Fruit fly (Drosophila melanogaster): ENCODE data around the gene CG14689.

CG14689 gene

dm6 chr3R:10677245-10677902, 33.7 kb downstream of the CG14689 start, which contains the start of gene CG6465 (continued):
- TF ChIP-seq CG31388 (GFP tag; optimal IDR thresholded peaks at IDR 0.05): no peak
- peak; percentile 47 for TF ChIP-seq CG2678 (tag; optimal IDR thresholded peaks at IDR 0.05)
- no peak for TF ChIP-seq corto (GFP tag; optimal IDR thresholded peaks at IDR 0.05)
- TF ChIP-seq insv (GFP tag; optimal IDR thresholded peaks at IDR 0.05): peak in 1 of 2 experiments; percentile 23
- TF ChIP-seq CG12659 (GFP tag; optimal IDR thresholded peaks at IDR 0.05): peak; percentile 8
- TF ChIP-seq seq (GFP tag; IDR thresholded peaks at IDR 0.05): no peak
- TF ChIP-seq Bteb2 (GFP tag; optimal IDR thresholded peaks at IDR 0.05): no peak
- no peak for TF ChIP-seq CG1602 (GFP tag; optimal IDR thresholded peaks at IDR 0.05)
- no peak for TF ChIP-seq z (GFP tag; IDR thresholded peaks at IDR 0.05)
- no peak for TF ChIP-seq CG8765 (GFP tag; IDR thresholded peaks at IDR 0.05)
- TF ChIP-seq CG14860 (GFP tag; IDR thresholded peaks at IDR 0.05; ENCODE audit: partially characterized antibody): no peak
- peak; percentile 10 for TF ChIP-seq Nf-YB (GFP tag; optimal IDR thresholded peaks at IDR 0.05)
- TF ChIP-seq CG1603 (tag; optimal IDR thresholded peaks at IDR 0.05): peak; percentile 15
- no peak for TF ChIP-seq CG10209 (GFP tag; optimal IDR thresholded peaks at IDR 0.05)
- no peak for TF ChIP-seq CG6813 (GFP tag; optimal IDR thresholded peaks at IDR 0.05)
- TF ChIP-seq disco-r (GFP tag; optimal IDR thresholded peaks at IDR 0.05): no peak
- TF ChIP-seq ind (GFP tag; optimal IDR thresholded peaks at IDR 0.05): no peak
- TF ChIP-seq CG15073 (GFP tag; optimal IDR thresholded peaks at IDR 0.05): no peak
- no peak for TF ChIP-seq trh (GFP tag; optimal IDR thresholded peaks at IDR 0.05)
- no peak for TF ChIP-seq Drgx (GFP tag; IDR thresholded peaks at IDR 0.05)
- TF ChIP-seq CG8924 (tag; optimal IDR thresholded peaks at IDR 0.05): no peak
- TF ChIP-seq CG6765 (GFP tag; optimal IDR thresholded peaks at IDR 0.05): no peak
- TF ChIP-seq CG12769 (tag; optimal IDR thresholded peaks at IDR 0.05): peak; percentile 18
- TF ChIP-seq sim (GFP tag; IDR thresholded peaks at IDR 0.05): no peak
- TF ChIP-seq otp (GFP tag; IDR thresholded peaks at IDR 0.05): no peak
- TF ChIP-seq C15 (GFP tag; IDR thresholded peaks at IDR 0.05): no peak
- TF ChIP-seq Dbx (GFP tag; IDR thresholded peaks at IDR 0.05): no peak
- no peak for TF ChIP-seq klu (GFP tag; IDR thresholded peaks at IDR 0.05)
- TF ChIP-seq bcd (GFP tag; optimal IDR thresholded peaks at IDR 0.05): peak; percentile 2
- no peak for TF ChIP-seq nau (GFP tag; optimal IDR thresholded peaks at IDR 0.05)
- peak; percentile 31 for TF ChIP-seq CG9727 (GFP tag; optimal IDR thresholded peaks at IDR 0.05)
- TF ChIP-seq stc (GFP tag; IDR thresholded peaks at IDR 0.05): no peak
- no peak for TF ChIP-seq Lpt (GFP tag; optimal IDR thresholded peaks at IDR 0.05)
- peak in 1 of 2 experiments; percentile 79 for TF ChIP-seq eve (GFP tag; optimal IDR thresholded peaks at IDR 0.05)
- no peak for TF ChIP-seq CG11247 (GFP tag; IDR thresholded peaks at IDR 0.05)
- TF ChIP-seq CG18764 (GFP tag; optimal IDR thresholded peaks at IDR 0.05): no peak
- no peak for TF ChIP-seq CG9215 (GFP tag; IDR thresholded peaks at IDR 0.05)
- TF ChIP-seq CG11695 (GFP tag; IDR thresholded peaks at IDR 0.05): no peak
- TF ChIP-seq dimm (GFP tag; IDR thresholded peaks at IDR 0.05): no peak
- no peak for TF ChIP-seq hkb (optimal IDR thresholded peaks at IDR 0.05)
- TF ChIP-seq hkb (GFP tag; IDR thresholded peaks at IDR 0.05): 0 out of 2 replicates have a peak, but pooled peaks have one; percentile 50
- peak; percentile 46; the same call in 1 of the 3 replicates for TF ChIP-seq gce (GFP tag; IDR thresholded peaks at IDR 0.05)
- no peak for TF ChIP-seq CG14050 (GFP tag; IDR thresholded peaks at IDR 0.05)
- no peak for TF ChIP-seq Hr3 (GFP tag; optimal IDR thresholded peaks at IDR 0.05)
- TF ChIP-seq Atf3 (GFP tag; optimal IDR thresholded peaks at IDR 0.05): no peak
- no peak for TF ChIP-seq aop (GFP tag; IDR thresholded peaks at IDR 0.05)
- TF ChIP-seq Bdp1 (GFP tag; optimal IDR thresholded peaks at IDR 0.05): no peak
- TF ChIP-seq usp (GFP tag; optimal IDR thresholded peaks at IDR 0.05): no peak
- peak; percentile 39; the same call in 1 of the 3 replicates for TF ChIP-seq CG17361 (GFP tag; IDR thresholded peaks at IDR 0.05)
- TF ChIP-seq CG2116 (GFP tag; optimal IDR thresholded peaks at IDR 0.05): no peak
- TF ChIP-seq gt (GFP tag; IDR thresholded peaks at IDR 0.05): no peak
- TF ChIP-seq CG4854 (GFP tag; optimal IDR thresholded peaks at IDR 0.05): no peak

All from whole organism, embryonic.